Worm (Caenorhabditis elegans) whole organism, early embryonic: ENCODE data around the gene srx-95.

Experiments used
- B0310.2 ChIP-seq: sonication (generic microtip); optimal IDR thresholded peaks from 2 replicates; lab custom pipeline; 2016; ENCODE audit warnings: mild to moderate bottlenecking, missing genetic modification characterization, missing compliant biosample characterization
- F13C5.2 ChIP-seq: sonication (generic microtip); optimal IDR thresholded peaks from 2 replicates; lab custom pipeline; 2017; ENCODE audit warnings: mild to moderate bottlenecking, missing genetic modification characterization, inconsistent platforms, missing compliant biosample characterization
- aly-1 ChIP-seq: sonication (generic microtip); optimal IDR thresholded peaks from 2 replicates; lab custom pipeline; 2016; ENCODE audit warnings: missing genetic modification characterization, missing compliant biosample characterization
- ama-1 ChIP-seq: fragments of 150-350 bp; optimal IDR thresholded peaks from 2 replicates; lab custom pipeline; 2014
- ceh-13 ChIP-seq: fragments of 200-800 bp; sonication (Bioruptor generic); optimal IDR thresholded peaks from 2 replicates; lab custom pipeline; 2018; ENCODE audit warnings: mild to moderate bottlenecking, missing genetic modification characterization, missing compliant biosample characterization
- ceh-36 ChIP-seq: sonication (generic microtip); optimal IDR thresholded peaks from 2 replicates; lab custom pipeline; 2016; ENCODE audit warnings: missing genetic modification characterization, inconsistent platforms, missing compliant biosample characterization
- ets-7 ChIP-seq: sonication (generic microtip); optimal IDR thresholded peaks from 2 replicates; lab custom pipeline; 2016; ENCODE audit warnings: missing genotype, missing genetic modification characterization, missing compliant biosample characterization
- flt-1 ChIP-seq: fragments of 200-800 bp; sonication (Bioruptor generic); IDR thresholded peaks from 2 replicates; pipeline ENCODE4 v1.3.6; 2022; ENCODE audit warnings: missing genetic modification characterization, missing compliant biosample characterization
- hmbx-1 ChIP-seq: sonication (generic microtip); optimal IDR thresholded peaks from 2 replicates; lab custom pipeline; 2016; ENCODE audit warnings: mild to moderate bottlenecking, missing genetic modification characterization, missing compliant biosample characterization
- hmg-4 ChIP-seq: fragments of 200-800 bp; sonication (Bioruptor generic); optimal IDR thresholded peaks from 2 replicates; lab custom pipeline; 2018; ENCODE audit warnings: mild to moderate bottlenecking, missing genetic modification characterization, missing compliant biosample characterization
- hnd-1 ChIP-seq: sonication (generic microtip); optimal IDR thresholded peaks from 2 replicates; lab custom pipeline; 2016; ENCODE audit warnings: missing genetic modification characterization, missing compliant biosample characterization
- pes-1 ChIP-seq: fragments of 200-800 bp; sonication (Bioruptor generic); IDR thresholded peaks from 2 replicates; pipeline ENCODE4 v1.3.6; 2022; ENCODE audit warnings: missing genetic modification reagents, missing genetic modification characterization, missing compliant biosample characterization
- scrt-1 ChIP-seq: fragments of 200-800 bp; sonication (Bioruptor generic); IDR thresholded peaks from 2 replicates; pipeline ENCODE4 v1.3.6; 2022; ENCODE audit warnings: missing genetic modification characterization, missing compliant biosample characterization
- sea-1 ChIP-seq: fragments of 200-800 bp; sonication (Bioruptor generic); conservative IDR thresholded peaks from 2 replicates; pipeline ENCODE4 v1.3.6; 2022; ENCODE audit warnings: missing genetic modification characterization, missing compliant biosample characterization
- tbx-11 ChIP-seq: fragments of 200-800 bp; sonication (Bioruptor generic); IDR thresholded peaks from 2 replicates; pipeline ENCODE4 v1.3.6; 2022; ENCODE audit warnings: missing genetic modification characterization, missing compliant biosample characterization
- tbx-37 ChIP-seq: fragments of 200-800 bp; sonication (Bioruptor generic); conservative IDR thresholded peaks from 2 replicates; pipeline ENCODE4 v1.3.6; 2022; ENCODE audit warnings: missing genetic modification reagents, missing genetic modification characterization, missing compliant biosample characterization
- tra-4 ChIP-seq: sonication (generic microtip); optimal IDR thresholded peaks from 2 replicates; lab custom pipeline; 2017; ENCODE audit warnings: missing genetic modification characterization, missing compliant biosample characterization

Gene srx-95

ce11 chrII:6754671-6755224, at the start of gene srx-95, which contains the start of gene fis-1:
srx-95 (minus strand) TSS chrII:6754771.
fis-1 (plus strand) TSS chrII:6755174.
- no peak for TF ChIP-seq B0310.2 (tag; lab: Kevin White, UChicago)
- TF ChIP-seq hmbx-1 (tag; lab: Kevin White, UChicago) = no peak
- no peak for TF ChIP-seq sea-1
- no peak for TF ChIP-seq hmg-4 (GFP tag; lab: Kevin White, UChicago)
- no peak for TF ChIP-seq F13C5.2 (tag; lab: Kevin White, UChicago)
- TF ChIP-seq tbx-37 (GFP tag; lab: Robert Waterston, UW) = no peak
- no peak for TF ChIP-seq ceh-36 (tag; lab: Kevin White, UChicago)
- no peak for TF ChIP-seq tra-4 (tag; lab: Kevin White, UChicago)
- no peak for TF ChIP-seq hnd-1 (tag; lab: Kevin White, UChicago)
- TF ChIP-seq aly-1 (tag; lab: Kevin White, UChicago) = no peak
- no peak for TF ChIP-seq scrt-1 (GFP tag; lab: Robert Waterston, UW)
- no peak for TF ChIP-seq flt-1
- TF ChIP-seq ets-7 (tag; lab: Kevin White, UChicago) = no peak
- no peak for TF ChIP-seq tbx-11 (GFP tag; lab: Robert Waterston, UW)
- no peak for TF ChIP-seq pes-1 (GFP tag; lab: Robert Waterston, UW)
- TF ChIP-seq ceh-13 (GFP tag; lab: Kevin White, UChicago) = no peak
- no peak for TF ChIP-seq ama-1 (lab: Kevin White, UChicago)

- TF ChIP-seq tbx-37 (GFP tag; lab: Robert Waterston, UW) = no peak
- TF ChIP-seq F13C5.2 (tag; lab: Kevin White, UChicago) = no peak
- TF ChIP-seq tbx-11 (GFP tag; lab: Robert Waterston, UW) = no peak
- no peak for TF ChIP-seq ceh-36 (tag; lab: Kevin White, UChicago)
- TF ChIP-seq flt-1 = no peak
- TF ChIP-seq scrt-1 (GFP tag; lab: Robert Waterston, UW) = no peak
- TF ChIP-seq hmg-4 (GFP tag; lab: Kevin White, UChicago) = no peak
- TF ChIP-seq sea-1 = no peak
- TF ChIP-seq ets-7 (tag; lab: Kevin White, UChicago) = no peak
- no peak for TF ChIP-seq ama-1 (lab: Kevin White, UChicago)
- TF ChIP-seq pes-1 (GFP tag; lab: Robert Waterston, UW) = no peak
- no peak for TF ChIP-seq B0310.2 (tag; lab: Kevin White, UChicago)
Measured at ce11 chrII:6803024-6803423, 48.5 kb upstream of the srx-95 start, which contains the start of gene tab-1. tab-1 (plus strand) TSS chrII:6803324.

- TF ChIP-seq hnd-1 (tag; lab: Kevin White, UChicago) = no peak
- no peak for TF ChIP-seq ceh-13 (GFP tag; lab: Kevin White, UChicago)
- TF ChIP-seq ceh-36 (tag; lab: Kevin White, UChicago) = peak; percentile 75
- TF ChIP-seq pes-1 (GFP tag; lab: Robert Waterston, UW) = no peak
- TF ChIP-seq aly-1 (tag; lab: Kevin White, UChicago) = no peak
- TF ChIP-seq hmbx-1 (tag; lab: Kevin White, UChicago) = no peak
- TF ChIP-seq B0310.2 (tag; lab: Kevin White, UChicago) = no peak
Measured at ce11 chrII:6801262-6801661, 46.7 kb upstream of the srx-95 start.

- no peak for TF ChIP-seq ceh-13 (GFP tag; lab: Kevin White, UChicago)
- TF ChIP-seq hmg-4 (GFP tag; lab: Kevin White, UChicago) = no peak
- no peak for TF ChIP-seq sea-1
- TF ChIP-seq aly-1 (tag; lab: Kevin White, UChicago) = no peak
- no peak for TF ChIP-seq tra-4 (tag; lab: Kevin White, UChicago)
- TF ChIP-seq pes-1 (GFP tag; lab: Robert Waterston, UW) = no peak
- TF ChIP-seq hmbx-1 (tag; lab: Kevin White, UChicago) = no peak
- TF ChIP-seq F13C5.2 (tag; lab: Kevin White, UChicago) = no peak
- no peak for TF ChIP-seq ama-1 (lab: Kevin White, UChicago)
- no peak for TF ChIP-seq tbx-11 (GFP tag; lab: Robert Waterston, UW)
Measured at ce11 chrII:6800104-6800711, 45.6 kb upstream of the srx-95 start, which contains the start of gene F31E8.4. F31E8.4 (minus strand) TSS chrII:6800154.

- TF ChIP-seq ceh-36 (tag; lab: Kevin White, UChicago) (no peak), hmg-4 (GFP tag; lab: Kevin White, UChicago) (no peak), pes-1 (GFP tag; lab: Robert Waterston, UW) (no peak), ceh-13 (GFP tag; lab: Kevin White, UChicago) (no peak), hnd-1 (tag; lab: Kevin White, UChicago) (no peak), B0310.2 (tag; lab: Kevin White, UChicago) (no peak), aly-1 (tag; lab: Kevin White, UChicago) (no peak), sea-1 (no peak)
Measured at ce11 chrII:6791891-6792290, 37.3 kb upstream of the srx-95 start, which contains the start of gene T13C2.2. T13C2.2 (plus strand) TSS chrII:6792191.

- no peak for TF ChIP-seq hnd-1 (tag; lab: Kevin White, UChicago)
- no peak for TF ChIP-seq ceh-13 (GFP tag; lab: Kevin White, UChicago)
Measured at ce11 chrII:6788672-6789298, 34.2 kb upstream of the srx-95 start, which contains the start of gene T13C2.3. T13C2.3 (plus strand) TSS chrII:6789248.

- TF ChIP-seq ceh-36 (tag; lab: Kevin White, UChicago) (no peak), tbx-11 (GFP tag; lab: Robert Waterston, UW) (no peak), tra-4 (tag; lab: Kevin White, UChicago) (no peak), flt-1 (no peak), ceh-13 (GFP tag; lab: Kevin White, UChicago) (no peak), sea-1 (no peak), F13C5.2 (tag; lab: Kevin White, UChicago) (no peak), ets-7 (tag; lab: Kevin White, UChicago) (no peak)
Measured at ce11 chrII:6783377-6783829, 28.8 kb upstream of the srx-95 start, which contains the start of gene gldi-2. gldi-2 (plus strand) TSS chrII:6783427.
